Fruit fly (Drosophila melanogaster) whole organism, embryonic: ENCODE results near the gene CG10907.

Source experiments
- CG4424 ChIP-seq: fragments of 200-800 bp; sonication (Bioruptor generic); optimal IDR thresholded peaks from 3 replicates; lab custom pipeline; 2016; ENCODE audit warnings: missing biosample characterization, missing genetic modification characterization
- CG8478 ChIP-seq: fragments of >200 bp; optimal IDR thresholded peaks from 2 replicates; lab custom pipeline; 2018
- YL-1 ChIP-seq: fragments of 200-800 bp; sonication (Bioruptor generic); optimal IDR thresholded peaks from 3 replicates; lab custom pipeline; 2017; ENCODE audit warnings: missing biosample characterization, mild to moderate bottlenecking, missing genetic modification characterization
- dimm ChIP-seq: fragments of 200-800 bp; sonication (Bioruptor generic); IDR thresholded peaks from 2 replicates; pipeline ENCODE4 v1.3.6; 2022; ENCODE audit warnings: missing biosample characterization, missing genetic modification characterization
- scrt ChIP-seq: fragments of 200-800 bp; sonication (Bioruptor generic); optimal IDR thresholded peaks from 2 replicates; lab custom pipeline; 2018; ENCODE audit warnings: missing biosample characterization, mild to moderate bottlenecking, missing genetic modification characterization, moderate library complexity

DNA sequence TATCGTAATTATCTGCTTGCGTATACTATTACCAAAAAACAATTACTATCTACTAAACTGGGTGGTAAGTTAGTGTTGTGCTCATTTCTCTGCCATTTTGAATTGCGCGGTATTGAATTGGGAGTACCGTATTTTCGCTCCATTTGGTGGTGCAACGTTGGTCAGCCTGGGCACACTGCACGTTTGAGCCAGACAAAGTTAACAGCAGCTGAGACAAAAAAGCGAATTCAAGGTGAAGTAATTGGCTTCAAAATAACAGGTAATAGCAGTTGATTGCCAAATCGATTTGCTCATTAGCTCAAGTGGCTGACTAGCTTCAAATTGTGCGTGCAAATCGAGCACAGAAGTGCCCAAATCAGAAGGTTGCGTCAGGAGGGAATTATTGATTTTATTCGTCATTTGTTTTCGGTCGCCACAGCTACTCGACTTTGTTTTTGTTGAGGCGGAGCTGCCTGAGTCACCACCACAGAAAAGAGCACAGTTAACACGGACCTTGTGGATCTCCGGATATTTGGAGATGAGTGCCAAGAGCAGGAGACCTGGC is 2.2 kb downstream of the CG10907 start, which contains the start of gene Klp68D:
- TF ChIP-seq CG4424 (GFP tag; lab: Kevin White, UChicago) (no peak), scrt (no peak), CG8478 (lab: Kevin White, UChicago) (no peak), YL-1 (GFP tag; lab: Kevin White, UChicago) (peak; percentile 45), dimm (GFP tag; lab: Robert Waterston, UW) (no peak)
